Worm (Caenorhabditis elegans) whole organism, L3 larva: ENCODE data around the gene R11.3.

Experiments used
- ZK546.5 ChIP-seq: sonication (generic microtip); optimal IDR thresholded peaks from 2 replicates; lab custom pipeline; 2017; ENCODE audit warnings: missing biosample characterization, missing genetic modification characterization
- aly-2 ChIP-seq: fragments of 150-350 bp; optimal IDR thresholded peaks from 2 replicates; lab custom pipeline; 2014; ENCODE audit warnings: missing biosample characterization, missing genetic modification characterization
- ama-1 ChIP-seq: fragments of 150-350 bp; optimal IDR thresholded peaks from 2 replicates; lab custom pipeline; 2018
- ceh-82 ChIP-seq: fragments of 150-350 bp; optimal IDR thresholded peaks from 2 replicates; lab custom pipeline; 2014; ENCODE audit warnings: missing biosample characterization, missing genetic modification characterization
- egl-5 ChIP-seq: fragments of 150-350 bp; optimal IDR thresholded peaks from 2 replicates; lab custom pipeline; 2017; ENCODE audit warnings: missing biosample characterization, missing genetic modification reagents, missing genetic modification characterization, inconsistent platforms
- lin-39 ChIP-seq: fragments of 150-350 bp; optimal IDR thresholded peaks from 2 replicates; lab custom pipeline; 2018; ENCODE audit warnings: missing biosample characterization, missing genetic modification reagents, missing genetic modification characterization
- nfya-1 ChIP-seq: sonication (generic microtip); optimal IDR thresholded peaks from 2 replicates; lab custom pipeline; 2017; ENCODE audit warnings: missing genetic modification characterization, mild to moderate bottlenecking, missing compliant biosample characterization, antibody characterized with exemption, moderate library complexity; ENCODE audit not compliant: insufficient read depth
- nhr-11 ChIP-seq: fragments of 150-350 bp; optimal IDR thresholded peaks from 2 replicates; lab custom pipeline; 2014; ENCODE audit warnings: missing biosample characterization, missing genetic modification characterization
- nhr-12 ChIP-seq: fragments of 150-350 bp; optimal IDR thresholded peaks from 2 replicates; lab custom pipeline; 2014; ENCODE audit warnings: missing biosample characterization, missing genetic modification characterization
- nhr-25 ChIP-seq: sonication (generic microtip); optimal IDR thresholded peaks from 2 replicates; lab custom pipeline; 2017; ENCODE audit warnings: missing biosample characterization, missing genetic modification characterization
- nhr-28 ChIP-seq: fragments of 150-350 bp; optimal IDR thresholded peaks from 2 replicates; lab custom pipeline; 2014; ENCODE audit warnings: missing biosample characterization, missing genetic modification characterization
- nhr-43 ChIP-seq: sonication (generic microtip); optimal IDR thresholded peaks from 2 replicates; lab custom pipeline; 2016; ENCODE audit warnings: mild to moderate bottlenecking, missing genetic modification characterization, missing compliant biosample characterization; ENCODE audit not compliant: poor library complexity, severe bottlenecking
- pqm-1 ChIP-seq: fragments of 150-350 bp; optimal IDR thresholded peaks from 2 replicates; lab custom pipeline; 2017; ENCODE audit warnings: missing biosample characterization, missing genetic modification characterization, inconsistent platforms
- ztf-4 ChIP-seq: fragments of 150-350 bp; optimal IDR thresholded peaks from 2 replicates; lab custom pipeline; 2014; ENCODE audit warnings: missing biosample characterization, missing genetic modification characterization

ce11 chrX:16217749-16218148 is 18.7 kb upstream of the R11.3 start:
- no peak for TF ChIP-seq pqm-1 (tag; lab: Kevin White, UChicago)
- TF ChIP-seq nhr-43 (tag; lab: Kevin White, UChicago) = no peak
- no peak for TF ChIP-seq ama-1 (lab: Kevin White, UChicago)
- TF ChIP-seq nhr-25 (tag; lab: Kevin White, UChicago) = no peak
- TF ChIP-seq aly-2 (tag; lab: Kevin White, UChicago) = no peak
- TF ChIP-seq nhr-12 (tag; lab: Kevin White, UChicago) = no peak
- TF ChIP-seq nhr-11 (tag; lab: Kevin White, UChicago) = no peak
- TF ChIP-seq ZK546.5 (tag; lab: Kevin White, UChicago) = no peak
- TF ChIP-seq nhr-28 (tag; lab: Kevin White, UChicago) = no peak
- TF ChIP-seq ceh-82 (tag; lab: Kevin White, UChicago) = no peak
- TF ChIP-seq nfya-1 (tag; lab: Kevin White, UChicago) = no peak
- TF ChIP-seq lin-39 (tag; lab: Kevin White, UChicago) = no peak
- no peak for TF ChIP-seq egl-5 (tag; lab: Kevin White, UChicago)
- TF ChIP-seq ztf-4 = no peak
